Fruit fly (Drosophila melanogaster) whole organism, embryonic: ENCODE data around the gene CG2444.
A peak's percentile ranks its signal among the peaks of the same experiment; 100 is the strongest.

Experiments
- CG12942 ChIP-seq: fragments of 200-800 bp; sonication (Bioruptor generic); optimal IDR thresholded peaks from 3 replicates; lab custom pipeline; 2016; ENCODE audit warnings: missing biosample characterization, missing genetic modification characterization
- CG13296 ChIP-seq: fragments of 200-800 bp; sonication (Bioruptor generic); optimal IDR thresholded peaks from 3 replicates; lab custom pipeline; 2018; ENCODE audit warnings: missing biosample characterization, mild to moderate bottlenecking, missing genetic modification characterization
- CG13894 ChIP-seq: fragments of 200-800 bp; sonication (Bioruptor generic); optimal IDR thresholded peaks from 3 replicates; lab custom pipeline; 2018; ENCODE audit warnings: missing biosample characterization, mild to moderate bottlenecking, missing genetic modification characterization, moderate library complexity
- CG14014 ChIP-seq: fragments of 200-800 bp; sonication (Bioruptor generic); IDR thresholded peaks from 2 replicates; pipeline ENCODE4 v1.3.6; 2022; ENCODE audit warnings: missing biosample characterization, missing genetic modification characterization
- CG14441 ChIP-seq: fragments of 200-800 bp; sonication (Bioruptor generic); IDR thresholded peaks from 2 replicates; pipeline ENCODE4 v1.3.6; 2022; ENCODE audit warnings: missing biosample characterization, missing genetic modification characterization
- CG15011 ChIP-seq: fragments of 200-800 bp; sonication (Bioruptor generic); optimal IDR thresholded peaks from 3 replicates; lab custom pipeline; 2018; ENCODE audit warnings: missing biosample characterization, mild to moderate bottlenecking, missing genetic modification characterization
- CG1529 ChIP-seq: fragments of 200-800 bp; sonication (Bioruptor generic); optimal IDR thresholded peaks from 3 replicates; lab custom pipeline; 2018; ENCODE audit warnings: missing biosample characterization, missing genetic modification characterization
- CG17359 ChIP-seq: fragments of 200-800 bp; sonication (Bioruptor generic); optimal IDR thresholded peaks from 3 replicates; lab custom pipeline; 2018; ENCODE audit warnings: missing biosample characterization, mild to moderate bottlenecking, missing genetic modification characterization, moderate library complexity
- CG17912 ChIP-seq: fragments of 200-800 bp; sonication (Bioruptor generic); optimal IDR thresholded peaks from 2 replicates; lab custom pipeline; 2018; ENCODE audit warnings: missing biosample characterization, mild to moderate bottlenecking, missing genetic modification characterization
- CG3281 ChIP-seq: fragments of 200-800 bp; sonication (Bioruptor generic); optimal IDR thresholded peaks from 3 replicates; lab custom pipeline; 2017; ENCODE audit warnings: missing biosample characterization, mild to moderate bottlenecking, missing genetic modification characterization
- CG34376 ChIP-seq: fragments of 200-800 bp; sonication (Bioruptor generic); optimal IDR thresholded peaks from 2 replicates; lab custom pipeline; 2018; ENCODE audit warnings: missing biosample characterization, mild to moderate bottlenecking, missing genetic modification characterization
- CG34422 ChIP-seq: fragments of 200-800 bp; sonication (Bioruptor generic); IDR thresholded peaks from 3 replicates; pipeline ENCODE4 v1.3.6; 2022; ENCODE audit warnings: missing biosample characterization, missing genetic modification characterization
- CG4282 ChIP-seq: fragments of 200-800 bp; sonication (Bioruptor generic); optimal IDR thresholded peaks from 2 replicates; lab custom pipeline; 2016; ENCODE audit warnings: missing biosample characterization, missing genetic modification characterization
- CG4328 ChIP-seq: fragments of 200-800 bp; sonication (Bioruptor generic); optimal IDR thresholded peaks from 3 replicates; lab custom pipeline; 2017; ENCODE audit warnings: missing biosample characterization, missing genetic modification reagents, missing genetic modification characterization
- CG4360 ChIP-seq: fragments of 200-800 bp; sonication (Bioruptor generic); IDR thresholded peaks from 2 replicates; pipeline ENCODE4 v1.3.6; 2022; ENCODE audit warnings: missing biosample characterization, missing genetic modification characterization
- CG43689 ChIP-seq: fragments of 200-800 bp; sonication (Bioruptor generic); IDR thresholded peaks from 2 replicates; pipeline ENCODE4 v1.3.6; 2022; ENCODE audit warnings: missing biosample characterization, missing genetic modification characterization
- CG7271 ChIP-seq: fragments of 200-800 bp; sonication (Bioruptor generic); optimal IDR thresholded peaks from 2 replicates; lab custom pipeline; 2018; ENCODE audit warnings: missing biosample characterization, mild to moderate bottlenecking, missing genetic modification characterization, moderate library complexity
- CG7786 ChIP-seq: fragments of 200-800 bp; sonication (Bioruptor generic); optimal IDR thresholded peaks from 2 replicates; lab custom pipeline; 2016; ENCODE audit warnings: missing biosample characterization, missing genetic modification characterization
- CG7839 ChIP-seq: fragments of 200-800 bp; sonication (Bioruptor generic); optimal IDR thresholded peaks from 3 replicates; lab custom pipeline; 2018; ENCODE audit warnings: missing biosample characterization, mild to moderate bottlenecking, missing genetic modification characterization, moderate library complexity
- CG9932 ChIP-seq: fragments of 200-800 bp; sonication (Bioruptor generic); IDR thresholded peaks from 2 replicates; pipeline ENCODE4 v1.3.6; 2022; ENCODE audit warnings: missing biosample characterization, missing genetic modification characterization
- Dp ChIP-seq: fragments of 200-800 bp; sonication (Bioruptor generic); optimal IDR thresholded peaks from 2 replicates; lab custom pipeline; 2018; ENCODE audit warnings: missing biosample characterization, mild to moderate bottlenecking, missing genetic modification characterization, moderate library complexity
- Eip74EF ChIP-seq, 2 experiments: fragments of 200-800 bp in 1 of 2; fragments of >200 bp in 1 of 2; sonication (Bioruptor generic) in 1 of 2; optimal IDR thresholded peaks; 2 replicates each; lab custom pipeline; 2017 to 2019; ENCODE audit warnings: missing biosample characterization in 2 of 2, missing genetic modification characterization in 2 of 2, mild to moderate bottlenecking in 1 of 2, moderate library complexity in 1 of 2
- H2.0 ChIP-seq: fragments of 200-800 bp; sonication (Bioruptor generic); IDR thresholded peaks from 2 replicates; pipeline ENCODE4 v1.3.6; 2022; ENCODE audit warnings: missing biosample characterization, missing genetic modification characterization
- HLH3B ChIP-seq: fragments of 200-800 bp; sonication (Bioruptor generic); IDR thresholded peaks from 2 replicates; pipeline ENCODE4 v1.3.6; 2022; ENCODE audit warnings: missing biosample characterization, missing genetic modification characterization
- HLH4C ChIP-seq: fragments of 200-800 bp; sonication (Bioruptor generic); IDR thresholded peaks from 3 replicates; pipeline ENCODE4 v1.3.6; 2022; ENCODE audit warnings: missing biosample characterization, missing genetic modification characterization; ENCODE audit not compliant: partially characterized antibody
- HLHmδ ChIP-seq: fragments of 200-800 bp; sonication (Bioruptor generic); optimal IDR thresholded peaks from 2 replicates; lab custom pipeline; 2018; ENCODE audit warnings: missing biosample characterization, mild to moderate bottlenecking, missing genetic modification characterization, moderate library complexity
- HmgZ ChIP-seq: fragments of 200-800 bp; sonication (Bioruptor generic); optimal IDR thresholded peaks from 2 replicates; lab custom pipeline; 2018; ENCODE audit warnings: missing biosample characterization, mild to moderate bottlenecking, missing genetic modification characterization
- Hmx ChIP-seq: fragments of 200-800 bp; sonication (Bioruptor generic); optimal IDR thresholded peaks from 2 replicates; lab custom pipeline; 2016; ENCODE audit warnings: missing biosample characterization, missing genetic modification characterization
- Hr78 ChIP-seq, 2 experiments: fragments of 200-800 bp in 1 of 2; fragments of >200 bp in 1 of 2; sonication (Bioruptor generic) in 1 of 2; optimal IDR thresholded peaks; 2 replicates each; lab custom pipeline; 2017 to 2019; ENCODE audit warnings: missing biosample characterization in 2 of 2, missing genetic modification characterization in 2 of 2, mild to moderate bottlenecking in 1 of 2, moderate library complexity in 1 of 2
- Kr ChIP-seq: fragments of 200-800 bp; sonication (Bioruptor generic); optimal IDR thresholded peaks from 2 replicates; lab custom pipeline; 2017; ENCODE audit warnings: missing biosample characterization, mild to moderate bottlenecking, missing genetic modification characterization
- Med ChIP-seq: fragments of 200-800 bp; sonication (Bioruptor generic); peaks from one replicate; lab custom pipeline; 2016; ENCODE audit warnings: missing biosample characterization, missing genetic modification characterization, mild to moderate bottlenecking, inconsistent platforms, moderate library complexity
- NK7.1 ChIP-seq: fragments of 200-800 bp; sonication (Bioruptor generic); optimal IDR thresholded peaks from 3 replicates; lab custom pipeline; 2016; ENCODE audit warnings: missing biosample characterization, missing genetic modification characterization
- Nf-YA ChIP-seq: fragments of 200-800 bp; sonication (Bioruptor generic); IDR thresholded peaks from 2 replicates; pipeline ENCODE4 v1.3.6; 2022; ENCODE audit warnings: missing biosample characterization, missing genetic modification characterization
- Ssrp ChIP-seq: fragments of 200-800 bp; sonication (Bioruptor generic); optimal IDR thresholded peaks from 2 replicates; lab custom pipeline; 2018; ENCODE audit warnings: missing biosample characterization, mild to moderate bottlenecking, missing genetic modification characterization, moderate library complexity
- Stat92E ChIP-seq, 3 experiments: fragments of >200 bp in 2 of 3; fragments of 200-800 bp in 1 of 3; sonication (Bioruptor generic) in 1 of 3; optimal IDR thresholded peaks; 2 replicates each; lab custom pipeline; 2017 to 2019; ENCODE audit warnings: missing biosample characterization in 3 of 3, missing genetic modification characterization in 3 of 3, mild to moderate bottlenecking in 1 of 3, moderate library complexity in 1 of 3
- ab ChIP-seq: fragments of 200-800 bp; sonication (Bioruptor generic); optimal IDR thresholded peaks from 2 replicates; lab custom pipeline; 2016; ENCODE audit warnings: missing biosample characterization, missing genetic modification characterization
- bigmax ChIP-seq: fragments of 200-800 bp; sonication (Bioruptor generic); optimal IDR thresholded peaks from 2 replicates; lab custom pipeline; 2018; ENCODE audit warnings: missing biosample characterization, mild to moderate bottlenecking, missing genetic modification characterization
- chm ChIP-seq: fragments of 200-800 bp; sonication (Bioruptor generic); IDR thresholded peaks from 2 replicates; pipeline ENCODE4 v1.3.6; 2022; ENCODE audit warnings: missing biosample characterization, missing genetic modification characterization
- dmrt99B ChIP-seq: fragments of 200-800 bp; sonication (Bioruptor generic); optimal IDR thresholded peaks from 2 replicates; lab custom pipeline; 2018; ENCODE audit warnings: missing biosample characterization, mild to moderate bottlenecking, missing genetic modification characterization, moderate library complexity
- gsb-n ChIP-seq: fragments of 200-800 bp; sonication (Bioruptor generic); optimal IDR thresholded peaks from 3 replicates; lab custom pipeline; 2018; ENCODE audit warnings: missing biosample characterization, mild to moderate bottlenecking, missing genetic modification characterization
- knrl ChIP-seq: fragments of 200-800 bp; sonication (Bioruptor generic); IDR thresholded peaks from 3 replicates; pipeline ENCODE4 v1.3.6; 2022; ENCODE audit warnings: missing biosample characterization, missing genetic modification characterization; ENCODE audit not compliant: partially characterized antibody
- mld ChIP-seq: fragments of 200-800 bp; sonication (Bioruptor generic); IDR thresholded peaks from 3 replicates; pipeline ENCODE4 v1.3.6; 2022; ENCODE audit warnings: missing biosample characterization, missing genetic modification characterization; ENCODE audit not compliant: partially characterized antibody
- odd ChIP-seq: fragments of 200-800 bp; sonication (Bioruptor generic); optimal IDR thresholded peaks from 2 replicates; lab custom pipeline; 2017; ENCODE audit warnings: missing biosample characterization, mild to moderate bottlenecking, missing genetic modification characterization
- pb ChIP-seq: fragments of 200-800 bp; sonication (Bioruptor generic); optimal IDR thresholded peaks from 3 replicates; lab custom pipeline; 2016; ENCODE audit warnings: missing biosample characterization, missing genetic modification characterization
- sisA ChIP-seq: fragments of 200-800 bp; sonication (Bioruptor generic); IDR thresholded peaks from 2 replicates; pipeline ENCODE4 v1.3.6; 2022; ENCODE audit warnings: missing biosample characterization, missing genetic modification characterization
- sqz ChIP-seq: fragments of 200-800 bp; sonication (Bioruptor generic); optimal IDR thresholded peaks from 3 replicates; lab custom pipeline; 2018; ENCODE audit warnings: missing biosample characterization, mild to moderate bottlenecking, missing genetic modification characterization
- sug ChIP-seq: fragments of 200-800 bp; optimal IDR thresholded peaks from 2 replicates; lab custom pipeline; 2019; ENCODE audit warnings: missing biosample characterization, mild to moderate bottlenecking, missing genetic modification characterization, moderate library complexity
- trem ChIP-seq: fragments of 200-800 bp; optimal IDR thresholded peaks from 3 replicates; lab custom pipeline; 2019; ENCODE audit warnings: missing biosample characterization, mild to moderate bottlenecking, missing genetic modification characterization, moderate library complexity
- zf30C ChIP-seq: fragments of 200-800 bp; sonication (Bioruptor generic); optimal IDR thresholded peaks from 3 replicates; lab custom pipeline; 2018; ENCODE audit warnings: missing biosample characterization, mild to moderate bottlenecking, missing genetic modification characterization

The CG2444 gene

DNA sequence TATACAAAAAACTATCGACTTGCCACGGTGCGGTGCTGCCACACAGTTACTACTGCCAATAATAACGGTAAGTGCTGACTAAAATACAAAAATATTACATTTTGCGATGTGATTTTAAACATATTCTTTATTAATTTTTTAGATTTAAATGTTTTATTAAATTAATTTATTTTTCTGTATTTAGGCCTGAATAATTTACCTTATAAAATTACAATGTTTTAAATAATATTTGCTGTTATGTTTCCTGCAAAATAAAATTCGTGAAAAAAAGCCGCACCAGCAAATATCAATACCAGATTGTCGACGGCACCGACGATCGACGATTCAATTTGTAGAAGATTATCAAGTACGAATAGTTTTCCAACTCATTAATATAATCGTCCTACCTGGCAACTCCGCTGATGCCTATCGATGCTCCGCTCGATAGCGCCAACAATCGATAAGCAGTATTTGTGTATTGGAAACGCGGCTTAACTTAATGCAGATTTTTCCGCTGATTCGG is 26.5 kb downstream of the CG2444 start, which contains the start of the genes Vlet and bif (continued):
- TF ChIP-seq Ssrp (tag; lab: Kevin White, UChicago) (peak; percentile 59), CG17912 (GFP tag; lab: Kevin White, UChicago) (no peak), HLH4C (GFP tag; lab: Robert Waterston, UW) (peak; percentile 57; the same call in 2 of the 3 replicates), CG14014 (GFP tag; lab: Robert Waterston, UW) (0 out of 2 replicates have a peak, but pooled peaks have one; percentile 41), Hr78 (GFP tag; optimal IDR thresholded peaks at IDR 0.05; lab: Kevin White, UChicago) (no peak), mld (GFP tag; lab: Robert Waterston, UW) (no peak), knrl (GFP tag; lab: Robert Waterston, UW) (peak; percentile 50; the same call in 2 of the 3 replicates), Kr (GFP tag; lab: Kevin White, UChicago) (no peak), H2.0 (GFP tag; lab: Robert Waterston, UW) (peak; percentile 53), CG1529 (GFP tag; lab: Kevin White, UChicago) (peak; percentile 25), CG12942 (GFP tag; lab: Kevin White, UChicago) (peak; percentile 47), HmgZ (tag; lab: Kevin White, UChicago) (peak; percentile 31), CG13296 (GFP tag; lab: Kevin White, UChicago) (peak; percentile 69), NK7.1 (GFP tag; lab: Kevin White, UChicago) (no peak), CG4360 (GFP tag; lab: Robert Waterston, UW) (no peak), trem (peak; percentile 65), chm (GFP tag; lab: Robert Waterston, UW) (no peak), Stat92E (GFP tag; optimal IDR thresholded peaks at IDR 0.05; lab: Kevin White, UChicago) (no peak), CG15011 (peak; percentile 23), pb (GFP tag; lab: Kevin White, UChicago) (no peak), bigmax (GFP tag; lab: Kevin White, UChicago) (no peak), ab (GFP tag; lab: Kevin White, UChicago) (no peak), gsb-n (tag; lab: Kevin White, UChicago) (peak; percentile 40), CG43689 (GFP tag; lab: Robert Waterston, UW) (no peak), CG9932 (GFP tag; lab: Robert Waterston, UW) (peak; percentile 74), CG7839 (tag; lab: Kevin White, UChicago) (peak; percentile 72), CG34376 (peak; percentile 34), Nf-YA (GFP tag; lab: Robert Waterston, UW) (no peak), CG13894 (tag; lab: Kevin White, UChicago) (no peak), odd (GFP tag; lab: Kevin White, UChicago) (no peak), Hmx (no peak), Dp (GFP tag; lab: Kevin White, UChicago) (peak; percentile 50), HLHmδ (no peak), zf30C (GFP tag; lab: Kevin White, UChicago) (no peak), CG14441 (peak; percentile 43; the same call in 1 of the 2 replicates), CG34422 (GFP tag; lab: Robert Waterston, UW) (no peak; the same call in 2 of the 3 replicates), Eip74EF (GFP tag; optimal IDR thresholded peaks at IDR 0.05; lab: Kevin White, UChicago) (no peak), CG4328 (peak; percentile 62), sug (tag; lab: Kevin White, UChicago) (peak; percentile 69), CG7786 (GFP tag; lab: Kevin White, UChicago) (peak; percentile 5), CG3281 (GFP tag; lab: Kevin White, UChicago) (peak; percentile 68), dmrt99B (tag; lab: Kevin White, UChicago) (peak; percentile 61), CG17359 (peak; percentile 47), HLH3B (peak; percentile 41; the same call in 1 of the 2 replicates), sisA (GFP tag; lab: Robert Waterston, UW) (peak; percentile 70), sqz (GFP tag; lab: Kevin White, UChicago) (peak; percentile 34), Med (GFP tag; lab: Kevin White, UChicago) (peak; percentile 85), CG4282 (no peak), CG7271 (tag; lab: Kevin White, UChicago) (no peak)
